Worm (Caenorhabditis elegans) whole organism, young adult: ENCODE measurements around the gene tni-4.

ENCODE experiments used
- B0336.3 ChIP-seq: fragments of 200-800 bp; sonication (Bioruptor generic); IDR thresholded peaks from 2 replicates; pipeline ENCODE4 v1.3.6; 2022; ENCODE audit warnings: missing genetic modification characterization, missing compliant biosample characterization
- F10E7.11 ChIP-seq: sonication (generic microtip); optimal IDR thresholded peaks from 2 replicates; lab custom pipeline; 2017; ENCODE audit warnings: mild to moderate bottlenecking, missing genetic modification characterization, moderate library complexity, missing compliant biosample characterization
- F39B2.1 ChIP-seq: fragments of 200-800 bp; sonication (Bioruptor generic); IDR thresholded peaks from 2 replicates; pipeline ENCODE4 v1.3.6; 2022; ENCODE audit warnings: missing genetic modification reagents, missing genetic modification characterization, missing compliant biosample characterization
- F49E8.2 ChIP-seq: sonication (generic microtip); optimal IDR thresholded peaks from 3 replicates; lab custom pipeline; 2017; ENCODE audit warnings: missing genetic modification characterization, mild to moderate bottlenecking, missing compliant biosample characterization, antibody characterized with exemption, moderate library complexity; ENCODE audit not compliant: insufficient read depth
- K12H6.12 ChIP-seq: fragments of 200-800 bp; sonication (Bioruptor generic); optimal IDR thresholded peaks from 2 replicates; lab custom pipeline; 2018; ENCODE audit warnings: mild to moderate bottlenecking, missing genetic modification characterization, missing compliant biosample characterization
- Y67H2A.10 ChIP-seq: fragments of 200-800 bp; sonication (Bioruptor generic); conservative IDR thresholded peaks from 2 replicates; pipeline ENCODE4 v1.3.6; 2022; ENCODE audit warnings: missing genetic modification reagents, missing genetic modification characterization, missing compliant biosample characterization
- ZK185.1 ChIP-seq: sonication (generic microtip); optimal IDR thresholded peaks from 2 replicates; lab custom pipeline; 2016; ENCODE audit warnings: mild to moderate bottlenecking, missing genetic modification characterization, missing compliant biosample characterization; ENCODE audit not compliant: poor library complexity, severe bottlenecking
- ama-1 ChIP-seq, 3 experiments: fragments of 150-350 bp in 1 of 3; sonication (generic microtip) in 2 of 3; optimal IDR thresholded peaks; 2 replicates each; lab custom pipeline; 2014 to 2018; ENCODE audit warnings: missing biosample characterization in 2 of 3, missing genetic modification characterization in 2 of 3, missing genetic modification reagents in 2 of 3
- bed-2 ChIP-seq: fragments of 200-800 bp; sonication (Bioruptor generic); IDR thresholded peaks from 2 replicates; pipeline ENCODE4 v1.3.6; 2022; ENCODE audit warnings: missing genetic modification reagents, missing genetic modification characterization, missing compliant biosample characterization
- cebp-1 ChIP-seq, 2 experiments: fragments of 200-800 bp in 1 of 2; sonication (Bioruptor generic) in 1 of 2; sonication (generic microtip) in 1 of 2; IDR thresholded peaks in 1 of 2; optimal IDR thresholded peaks in 1 of 2; 2 replicates each; pipeline versions ENCODE4 v1.3.6 to Lab custom; 2017 to 2022; ENCODE audit warnings: missing compliant biosample characterization in 2 of 2, missing genetic modification characterization in 2 of 2, mild to moderate bottlenecking in 1 of 2, missing genetic modification reagents in 1 of 2, moderate library complexity in 1 of 2
- ceh-100 ChIP-seq: fragments of 200-800 bp; sonication (Bioruptor generic); IDR thresholded peaks from 2 replicates; pipeline ENCODE4 v1.3.6; 2022; ENCODE audit warnings: missing genetic modification reagents, missing genetic modification characterization, missing compliant biosample characterization
- ceh-27 ChIP-seq: fragments of 200-800 bp; sonication (Bioruptor generic); optimal IDR thresholded peaks from 2 replicates; lab custom pipeline; 2018; ENCODE audit warnings: mild to moderate bottlenecking, missing genetic modification characterization, moderate library complexity, missing compliant biosample characterization
- ceh-58 ChIP-seq: fragments of 200-800 bp; sonication (Bioruptor generic); IDR thresholded peaks from 2 replicates; pipeline ENCODE4 v1.3.6; 2022; ENCODE audit warnings: missing genetic modification characterization, missing compliant biosample characterization
- ceh-79 ChIP-seq: sonication (generic microtip); optimal IDR thresholded peaks from 2 replicates; lab custom pipeline; 2017; ENCODE audit warnings: mild to moderate bottlenecking, missing genetic modification characterization, missing compliant biosample characterization
- ceh-91 ChIP-seq: fragments of 200-800 bp; sonication (Bioruptor generic); IDR thresholded peaks from 2 replicates; pipeline ENCODE4 v1.3.6; 2022; ENCODE audit warnings: missing genetic modification reagents, missing genetic modification characterization, missing compliant biosample characterization
- dpl-1 ChIP-seq: fragments of 150-350 bp; optimal IDR thresholded peaks from 2 replicates; lab custom pipeline; 2014; ENCODE audit warnings: missing biosample characterization, missing genetic modification reagents, missing genetic modification characterization
- efl-1 ChIP-seq: fragments of 150-350 bp; optimal IDR thresholded peaks from 2 replicates; lab custom pipeline; 2014; ENCODE audit warnings: missing biosample characterization, missing genetic modification reagents, missing genetic modification characterization
- egl-44 ChIP-seq: fragments of 200-800 bp; sonication (Bioruptor generic); IDR thresholded peaks from 2 replicates; pipeline ENCODE4 v1.3.6; 2022; ENCODE audit warnings: missing genetic modification reagents, missing genetic modification characterization, missing compliant biosample characterization
- ekl-4 ChIP-seq: fragments of 200-800 bp; sonication (Bioruptor generic); IDR thresholded peaks from 2 replicates; pipeline ENCODE4 v1.3.6; 2022; ENCODE audit warnings: missing genetic modification reagents, missing genetic modification characterization, missing compliant biosample characterization
- hmg-20 ChIP-seq: fragments of 200-800 bp; sonication (Bioruptor generic); IDR thresholded peaks from 2 replicates; pipeline ENCODE4 v1.3.6; 2022; ENCODE audit warnings: missing genetic modification reagents, missing genetic modification characterization, missing compliant biosample characterization
- lin-26 ChIP-seq: fragments of 200-800 bp; sonication (Bioruptor generic); IDR thresholded peaks from 2 replicates; pipeline ENCODE4 v1.3.6; 2022; ENCODE audit warnings: missing genetic modification reagents, missing genetic modification characterization, missing compliant biosample characterization
- lin-35 ChIP-seq, 3 experiments: fragments of 150-350 bp in 2 of 3; sonication (generic microtip) in 1 of 3; optimal IDR thresholded peaks; 2 replicates each; lab custom pipeline; 2014 to 2018; ENCODE audit warnings: missing biosample characterization in 3 of 3, missing genetic modification characterization in 3 of 3, missing genetic modification reagents in 3 of 3
- lin-40 ChIP-seq: sonication (generic microtip); optimal IDR thresholded peaks from 2 replicates; lab custom pipeline; 2016; ENCODE audit warnings: missing genetic modification characterization, mild to moderate bottlenecking, missing compliant biosample characterization, missing genotype, missing genetic modification reagents
- lin-54 ChIP-seq: fragments of 200-800 bp; sonication (Bioruptor generic); optimal IDR thresholded peaks from 2 replicates; lab custom pipeline; 2018; ENCODE audit warnings: mild to moderate bottlenecking, missing genetic modification characterization, missing compliant biosample characterization
- lir-1 ChIP-seq: fragments of 200-800 bp; sonication (Bioruptor generic); conservative IDR thresholded peaks from 2 replicates; pipeline ENCODE4 v1.3.6; 2022; ENCODE audit warnings: missing genetic modification reagents, missing genetic modification characterization, missing compliant biosample characterization
- lsl-1 ChIP-seq: fragments of 200-800 bp; sonication (Bioruptor generic); optimal IDR thresholded peaks from 2 replicates; lab custom pipeline; 2018; ENCODE audit warnings: mild to moderate bottlenecking, missing genetic modification characterization, moderate library complexity, missing compliant biosample characterization
- madf-10 ChIP-seq: sonication (generic microtip); optimal IDR thresholded peaks from 2 replicates; lab custom pipeline; 2016; ENCODE audit warnings: mild to moderate bottlenecking, missing genetic modification characterization, missing compliant biosample characterization
- madf-6 ChIP-seq: fragments of 200-800 bp; sonication (Bioruptor generic); IDR thresholded peaks from 2 replicates; pipeline ENCODE4 v1.3.6; 2022; ENCODE audit warnings: missing genetic modification reagents, missing genetic modification characterization, missing compliant biosample characterization
- mcd-1 ChIP-seq: fragments of 200-800 bp; sonication (Bioruptor generic); IDR thresholded peaks from 2 replicates; pipeline ENCODE4 v1.3.6; 2022; ENCODE audit warnings: missing genetic modification reagents, missing genetic modification characterization, missing compliant biosample characterization
- mes-4 ChIP-seq: sonication (generic microtip); optimal IDR thresholded peaks from 2 replicates; lab custom pipeline; 2016; ENCODE audit warnings: missing genotype, missing genetic modification characterization, missing compliant biosample characterization
- nhr-179 ChIP-seq: sonication (generic microtip); optimal IDR thresholded peaks from 2 replicates; lab custom pipeline; 2016; ENCODE audit warnings: mild to moderate bottlenecking, missing genetic modification characterization, missing compliant biosample characterization
- repo-1 ChIP-seq: sonication (generic microtip); optimal IDR thresholded peaks from 2 replicates; lab custom pipeline; 2017; ENCODE audit warnings: mild to moderate bottlenecking, missing genetic modification characterization, missing compliant biosample characterization
- snpc-1.1 ChIP-seq: sonication (generic microtip); optimal IDR thresholded peaks from 2 replicates; lab custom pipeline; 2017; ENCODE audit warnings: missing genetic modification characterization, mild to moderate bottlenecking, missing compliant biosample characterization, antibody characterized with exemption, moderate library complexity, missing genotype, missing genetic modification reagents; ENCODE audit not compliant: insufficient read depth
- snpc-4 ChIP-seq, 5 experiments: fragments of 150-350 bp in 1 of 5; sonication (generic microtip) in 4 of 5; optimal IDR thresholded peaks; 2 replicates each; lab custom pipeline; 2014 to 2018; ENCODE audit warnings: missing genetic modification characterization in 5 of 5, missing biosample characterization in 3 of 5, antibody characterized with exemption in 2 of 5, mild to moderate bottlenecking in 2 of 5, missing compliant biosample characterization in 2 of 5, missing genotype in 2 of 5, moderate library complexity in 2 of 5, missing genetic modification reagents in 1 of 5
- sptf-2 ChIP-seq: fragments of 200-800 bp; sonication (Bioruptor generic); optimal IDR thresholded peaks from 2 replicates; lab custom pipeline; 2018; ENCODE audit warnings: mild to moderate bottlenecking, missing genetic modification characterization, missing compliant biosample characterization
- tbp1 ChIP-seq: fragments of 200-800 bp; sonication (Bioruptor generic); optimal IDR thresholded peaks from 2 replicates; lab custom pipeline; 2018; ENCODE audit warnings: mild to moderate bottlenecking, missing genetic modification characterization, missing compliant biosample characterization
- unc-130 ChIP-seq: sonication (generic microtip); optimal IDR thresholded peaks from 2 replicates; lab custom pipeline; 2016; ENCODE audit warnings: missing genetic modification reagents, missing genetic modification characterization, missing compliant biosample characterization
- unc-62 ChIP-seq: fragments of 150-350 bp; optimal IDR thresholded peaks from 2 replicates; lab custom pipeline; 2014; ENCODE audit warnings: missing biosample characterization, missing genetic modification reagents, missing genetic modification characterization
- xnd-1 ChIP-seq: sonication (generic microtip); optimal IDR thresholded peaks from 2 replicates; lab custom pipeline; 2016; ENCODE audit warnings: missing genotype, missing genetic modification reagents, missing genetic modification characterization, missing compliant biosample characterization
- ztf-25 ChIP-seq: fragments of 200-800 bp; sonication (Bioruptor generic); IDR thresholded peaks from 2 replicates; pipeline ENCODE4 v1.3.6; 2022; ENCODE audit warnings: missing genetic modification reagents, missing genetic modification characterization, missing compliant biosample characterization
- ztf-26 ChIP-seq: sonication (generic microtip); optimal IDR thresholded peaks from 2 replicates; lab custom pipeline; 2017; ENCODE audit warnings: missing genetic modification characterization, missing compliant biosample characterization

Gene tni-4

ce11 chrIV:5183755-5184166 lies 20.6 kb upstream of the tni-4 start, which contains the start of gene W03F8.4 (continued):
- TF ChIP-seq ama-1 (optimal IDR thresholded peaks at IDR 0.05; lab: Kevin White, UChicago), result no peak
- no peak for TF ChIP-seq ama-1 (GFP tag; optimal IDR thresholded peaks at IDR 0.05; lab: Kevin White, UChicago)
- TF ChIP-seq ceh-79 (tag; lab: Kevin White, UChicago), result no peak
- TF ChIP-seq repo-1 (tag; lab: Kevin White, UChicago), result peak; percentile 84
- TF ChIP-seq ceh-27 (GFP tag; lab: Kevin White, UChicago), result peak; percentile 85
- peak; percentile 78 for TF ChIP-seq lsl-1 (GFP tag; lab: Kevin White, UChicago)
- peak; percentile 90 for TF ChIP-seq B0336.3 (GFP tag; lab: Robert Waterston, UW)
- peak; percentile 76 for TF ChIP-seq snpc-1.1 (tag; lab: Kevin White, UChicago)
- TF ChIP-seq F39B2.1 (GFP tag; lab: Robert Waterston, UW), result 0 out of 2 replicates have a peak, but pooled peaks have one; percentile 32
- peak; percentile 84 for TF ChIP-seq ztf-26 (tag; lab: Kevin White, UChicago)
- TF ChIP-seq F49E8.2 (tag; lab: Kevin White, UChicago), result peak; percentile 29
- peak; percentile 75 for TF ChIP-seq tbp1 (GFP tag; lab: Kevin White, UChicago)
- no peak for TF ChIP-seq ceh-58 (GFP tag; lab: Robert Waterston, UW)
- TF ChIP-seq mes-4 (tag; lab: Kevin White, UChicago), result no peak
- no peak for TF ChIP-seq ztf-25 (GFP tag; lab: Robert Waterston, UW)

ce11 chrIV:5186480-5187205 lies 17.7 kb upstream of the tni-4 start, which contains the start of the genes W03F8.6 and mtrf-1L:
TSS of gene W03F8.6 (minus strand) at chrIV:5186580.
TSS of gene mtrf-1L (plus strand) at chrIV:5187155.
- TF ChIP-seq sptf-2 (no peak), lir-1 (GFP tag; lab: Robert Waterston, UW) (no peak), xnd-1 (tag; lab: Kevin White, UChicago) (no peak), ZK185.1 (no peak), snpc-1.1 (tag; lab: Kevin White, UChicago) (no peak), cebp-1 (GFP tag; IDR thresholded peaks at IDR 0.05; lab: Robert Waterston, UW) (no peak), cebp-1 (tag; optimal IDR thresholded peaks at IDR 0.05; lab: Kevin White, UChicago) (no peak), madf-6 (GFP tag; lab: Robert Waterston, UW) (no peak), lin-40 (no peak), F10E7.11 (no peak), nhr-179 (tag; lab: Kevin White, UChicago) (no peak), madf-10 (tag; lab: Kevin White, UChicago) (no peak), Y67H2A.10 (GFP tag; lab: Robert Waterston, UW) (no peak), dpl-1 (GFP tag; lab: Kevin White, UChicago) (no peak), bed-2 (GFP tag; lab: Robert Waterston, UW) (no peak), ceh-100 (no peak), egl-44 (GFP tag; lab: Robert Waterston, UW) (no peak), lin-26 (no peak), K12H6.12 (no peak), hmg-20 (GFP tag; lab: Robert Waterston, UW) (no peak)

- TF ChIP-seq unc-62 (GFP tag; lab: Kevin White, UChicago) (no peak), lin-35 (GFP tag; optimal IDR thresholded peaks at IDR 0.05; lab: Kevin White, UChicago) (peak in 1 of 3 experiments; percentile 67), snpc-4 (GFP tag; optimal IDR thresholded peaks at IDR 0.05; lab: Kevin White, UChicago) (no peak), snpc-4 (tag; optimal IDR thresholded peaks at IDR 0.05; lab: Kevin White, UChicago) (peak in 2 of 4 experiments; percentile 4 to 53), lin-54 (GFP tag; lab: Kevin White, UChicago) (peak; percentile 65), ceh-91 (GFP tag; lab: Robert Waterston, UW) (no peak), ekl-4 (no peak), efl-1 (GFP tag; lab: Kevin White, UChicago) (peak; percentile 48), unc-130 (GFP tag; lab: Kevin White, UChicago) (no peak), tbp1 (GFP tag; lab: Kevin White, UChicago) (peak; percentile 16), mcd-1 (GFP tag; lab: Robert Waterston, UW) (peak; percentile 39; the same call in 1 of the 2 replicates)
These were observed 16.3 kb upstream of the tni-4 start for ce11 chrIV:5188051-5188450.
